Worm (Caenorhabditis elegans) whole organism, L4 larva: ENCODE results near the gene nprl-3.

Source experiments
- R02D3.7 ChIP-seq: fragments of 150-350 bp; sonication (generic microtip); optimal IDR thresholded peaks from 3 replicates; lab custom pipeline; 2014; ENCODE audit warnings: missing biosample characterization, missing genetic modification characterization
- Y48G9A.11 ChIP-seq: fragments of 200-800 bp; sonication (Bioruptor generic); IDR thresholded peaks from 2 replicates; pipeline ENCODE4 v1.3.6; 2022; ENCODE audit warnings: missing genetic modification reagents, missing genetic modification characterization, missing compliant biosample characterization
- ZK546.5 ChIP-seq, 2 experiments: sonication (generic microtip); optimal IDR thresholded peaks; 2 replicates each; lab custom pipeline; 2017; ENCODE audit warnings: missing biosample characterization in 2 of 2, missing genetic modification characterization in 2 of 2
- aly-2 ChIP-seq: sonication (generic microtip); optimal IDR thresholded peaks from 2 replicates; lab custom pipeline; 2018; ENCODE audit warnings: missing biosample characterization, missing genetic modification characterization
- attf-4 ChIP-seq: sonication (generic microtip); optimal IDR thresholded peaks from 3 replicates; lab custom pipeline; 2017; ENCODE audit warnings: missing biosample characterization, missing genetic modification characterization
- ceh-44 ChIP-seq: fragments of 200-800 bp; sonication (Bioruptor generic); IDR thresholded peaks from 2 replicates; pipeline ENCODE4 v1.3.6; 2022; ENCODE audit warnings: missing genetic modification reagents, missing genetic modification characterization, missing compliant biosample characterization
- ceh-82 ChIP-seq: sonication (generic microtip); optimal IDR thresholded peaks from 2 replicates; lab custom pipeline; 2017; ENCODE audit warnings: missing biosample characterization, missing genetic modification characterization
- ces-1 ChIP-seq: fragments of 150-350 bp; sonication (generic microtip); optimal IDR thresholded peaks from 4 replicates; lab custom pipeline; 2014; ENCODE audit warnings: missing biosample characterization, missing genetic modification reagents, missing genetic modification characterization
- ctbp-1 ChIP-seq: fragments of 200-800 bp; sonication (Bioruptor generic); IDR thresholded peaks from 2 replicates; pipeline ENCODE4 v1.3.6; 2022; ENCODE audit warnings: missing genetic modification reagents, missing genetic modification characterization, missing compliant biosample characterization
- daf-12 ChIP-seq: fragments of 150-350 bp; optimal IDR thresholded peaks from 2 replicates; lab custom pipeline; 2014; ENCODE audit warnings: missing biosample characterization, missing genetic modification reagents, missing genetic modification characterization
- daf-16 ChIP-seq, 3 experiments: sonication (generic microtip); optimal IDR thresholded peaks; 2 replicates each; lab custom pipeline; 2016 to 2017; ENCODE audit warnings: missing genetic modification characterization in 3 of 3, missing genetic modification reagents in 3 of 3, mild to moderate bottlenecking in 2 of 3, missing compliant biosample characterization in 2 of 3, missing biosample characterization in 1 of 3, moderate library complexity in 1 of 3
- daf-19 ChIP-seq: fragments of 200-800 bp; sonication (Bioruptor generic); conservative IDR thresholded peaks from 2 replicates; pipeline ENCODE4 v1.3.6; 2022; ENCODE audit warnings: missing genetic modification characterization, missing compliant biosample characterization
- dmd-6 ChIP-seq: fragments of 200-800 bp; sonication (Bioruptor generic); IDR thresholded peaks from 2 replicates; pipeline ENCODE4 v1.3.6; 2022; ENCODE audit warnings: missing genetic modification reagents, missing genetic modification characterization, missing compliant biosample characterization
- dmd-8 ChIP-seq: fragments of 200-800 bp; sonication (Bioruptor generic); IDR thresholded peaks from 2 replicates; pipeline ENCODE4 v1.3.6; 2022; ENCODE audit warnings: missing genetic modification characterization, missing compliant biosample characterization
- dmd-9 ChIP-seq: fragments of 200-800 bp; sonication (Bioruptor generic); IDR thresholded peaks from 2 replicates; pipeline ENCODE4 v1.3.6; 2022; ENCODE audit warnings: missing genetic modification reagents, missing genetic modification characterization, missing compliant biosample characterization
- dve-1 ChIP-seq: sonication (generic microtip); optimal IDR thresholded peaks from 2 replicates; lab custom pipeline; 2017; ENCODE audit warnings: antibody characterized with exemption, mild to moderate bottlenecking, missing genetic modification characterization, missing compliant biosample characterization; ENCODE audit not compliant: insufficient read depth
- fos-1 ChIP-seq: fragments of 150-350 bp; optimal IDR thresholded peaks from 2 replicates; lab custom pipeline; 2014; ENCODE audit warnings: missing biosample characterization, missing genetic modification characterization
- gei-8 ChIP-seq: fragments of 200-800 bp; sonication (Bioruptor generic); optimal IDR thresholded peaks from 2 replicates; lab custom pipeline; 2018; ENCODE audit warnings: mild to moderate bottlenecking, missing genetic modification characterization, missing compliant biosample characterization
- lin-13 ChIP-seq: fragments of 150-350 bp; optimal IDR thresholded peaks from 2 replicates; lab custom pipeline; 2014; ENCODE audit warnings: missing biosample characterization, missing genetic modification reagents, missing genetic modification characterization
- lin-29 ChIP-seq: fragments of 200-800 bp; sonication (Bioruptor generic); IDR thresholded peaks from 2 replicates; pipeline ENCODE4 v1.3.6; 2022; ENCODE audit warnings: missing genetic modification reagents, missing genetic modification characterization, missing compliant biosample characterization
- lin-38 ChIP-seq: fragments of 200-800 bp; sonication (Bioruptor generic); IDR thresholded peaks from 2 replicates; pipeline ENCODE4 v1.3.6; 2022; ENCODE audit warnings: missing genetic modification reagents, missing genetic modification characterization, missing compliant biosample characterization
- madf-9 ChIP-seq: fragments of 200-800 bp; sonication (Bioruptor generic); conservative IDR thresholded peaks from 2 replicates; pipeline ENCODE4 v1.3.6; 2022; ENCODE audit warnings: missing genetic modification reagents, missing genetic modification characterization, missing compliant biosample characterization
- mdl-1 ChIP-seq, 2 experiments: fragments of 150-350 bp in 1 of 2; sonication (generic microtip) in 1 of 2; optimal IDR thresholded peaks; 2 replicates each; lab custom pipeline; 2014 to 2017; ENCODE audit warnings: missing biosample characterization in 2 of 2, missing genetic modification characterization in 2 of 2
- mdt-29 ChIP-seq: fragments of 200-800 bp; sonication (Bioruptor generic); IDR thresholded peaks from 2 replicates; pipeline ENCODE4 v1.3.6; 2022; ENCODE audit warnings: missing genetic modification reagents, missing genetic modification characterization, missing compliant biosample characterization
- mep-1 ChIP-seq: fragments of 150-350 bp; sonication (generic microtip); optimal IDR thresholded peaks from 3 replicates; lab custom pipeline; 2014; ENCODE audit warnings: missing biosample characterization, missing genetic modification characterization
- mxl-2 ChIP-seq: fragments of 200-800 bp; sonication (Bioruptor generic); conservative IDR thresholded peaks from 2 replicates; pipeline ENCODE4 v1.3.6; 2022; ENCODE audit warnings: missing genetic modification reagents, missing genetic modification characterization, missing compliant biosample characterization
- mxl-3 ChIP-seq: fragments of 200-800 bp; sonication (Bioruptor generic); optimal IDR thresholded peaks from 2 replicates; lab custom pipeline; 2018; ENCODE audit warnings: mild to moderate bottlenecking, missing genetic modification characterization, missing compliant biosample characterization
- nhr-10 ChIP-seq: fragments of 150-350 bp; optimal IDR thresholded peaks from 2 replicates; lab custom pipeline; 2014; ENCODE audit warnings: missing biosample characterization, missing genetic modification characterization
- nhr-102 ChIP-seq: sonication (generic microtip); optimal IDR thresholded peaks from 2 replicates; lab custom pipeline; 2016; ENCODE audit warnings: mild to moderate bottlenecking, missing genetic modification characterization, moderate library complexity, missing compliant biosample characterization
- nhr-11 ChIP-seq: fragments of 150-350 bp; optimal IDR thresholded peaks from 2 replicates; lab custom pipeline; 2014; ENCODE audit warnings: missing biosample characterization, missing genetic modification characterization
- nhr-28 ChIP-seq: fragments of 150-350 bp; optimal IDR thresholded peaks from 2 replicates; lab custom pipeline; 2014; ENCODE audit warnings: missing biosample characterization, missing genetic modification characterization
- nhr-6 ChIP-seq: fragments of 150-350 bp; optimal IDR thresholded peaks from 2 replicates; lab custom pipeline; 2014; ENCODE audit warnings: missing biosample characterization, missing genetic modification characterization
- php-3 ChIP-seq: fragments of 200-800 bp; sonication (Bioruptor generic); IDR thresholded peaks from 2 replicates; pipeline ENCODE4 v1.3.6; 2022; ENCODE audit warnings: missing genetic modification reagents, missing genetic modification characterization, missing compliant biosample characterization
- pqm-1 ChIP-seq: sonication (generic microtip); optimal IDR thresholded peaks from 2 replicates; lab custom pipeline; 2017; ENCODE audit warnings: missing biosample characterization, missing genetic modification characterization
- saeg-2 ChIP-seq: fragments of 200-800 bp; sonication (Bioruptor generic); IDR thresholded peaks from 2 replicates; pipeline ENCODE4 v1.3.6; 2022; ENCODE audit warnings: missing genetic modification reagents, missing genetic modification characterization, missing compliant biosample characterization
- sdz-12 ChIP-seq: fragments of 200-800 bp; sonication (Bioruptor generic); optimal IDR thresholded peaks from 2 replicates; lab custom pipeline; 2018; ENCODE audit warnings: mild to moderate bottlenecking, missing genetic modification characterization, missing compliant biosample characterization
- set-16 ChIP-seq: fragments of 200-800 bp; sonication (Bioruptor generic); IDR thresholded peaks from 2 replicates; pipeline ENCODE4 v1.3.6; 2022; ENCODE audit warnings: missing genetic modification reagents, missing genetic modification characterization, missing compliant biosample characterization
- skn-1 ChIP-seq: fragments of 150-350 bp; optimal IDR thresholded peaks from 2 replicates; lab custom pipeline; 2014; ENCODE audit warnings: missing biosample characterization, missing genetic modification characterization
- tra-1 ChIP-seq: fragments of 200-800 bp; sonication (Bioruptor generic); IDR thresholded peaks from 2 replicates; pipeline ENCODE4 v1.3.6; 2022; ENCODE audit warnings: missing genetic modification reagents, missing genetic modification characterization, missing compliant biosample characterization
- unc-130 ChIP-seq: sonication (generic microtip); optimal IDR thresholded peaks from 2 replicates; lab custom pipeline; 2016; ENCODE audit warnings: missing genetic modification reagents, missing genetic modification characterization, missing compliant biosample characterization
- vab-7 ChIP-seq: fragments of 200-800 bp; sonication (Bioruptor generic); IDR thresholded peaks from 2 replicates; pipeline ENCODE4 v1.3.6; 2022; ENCODE audit warnings: missing genetic modification reagents, missing genetic modification characterization, missing compliant biosample characterization
- zag-1 ChIP-seq: fragments of 150-350 bp; optimal IDR thresholded peaks from 2 replicates; lab custom pipeline; 2014; ENCODE audit warnings: missing biosample characterization, missing genetic modification characterization
- zfp-3 ChIP-seq: fragments of 200-800 bp; sonication (Bioruptor generic); conservative IDR thresholded peaks from 2 replicates; pipeline ENCODE4 v1.3.6; 2022; ENCODE audit warnings: missing genetic modification reagents, missing genetic modification characterization, missing compliant biosample characterization
- ztf-11 ChIP-seq: fragments of 150-350 bp; optimal IDR thresholded peaks from 2 replicates; lab custom pipeline; 2014; ENCODE audit warnings: missing biosample characterization, missing genetic modification characterization
- ztf-7 ChIP-seq: fragments of 150-350 bp; optimal IDR thresholded peaks from 2 replicates; lab custom pipeline; 2014; ENCODE audit warnings: missing biosample characterization, missing genetic modification characterization

The nprl-3 gene

ce11 chrIV:8255221-8255620, 42.1 kb upstream of the nprl-3 start:
- TF ChIP-seq set-16 (GFP tag; lab: Robert Waterston, UW) (no peak), lin-29 (GFP tag; lab: Robert Waterston, UW) (no peak), nhr-28 (tag; lab: Kevin White, UChicago) (peak; percentile 64), nhr-11 (no peak), dve-1 (tag; lab: Kevin White, UChicago) (peak; percentile 34), pqm-1 (tag; lab: Kevin White, UChicago) (peak; percentile 32)
- TF ChIP-seq, all 104 proteins: peak for 3

DNA sequence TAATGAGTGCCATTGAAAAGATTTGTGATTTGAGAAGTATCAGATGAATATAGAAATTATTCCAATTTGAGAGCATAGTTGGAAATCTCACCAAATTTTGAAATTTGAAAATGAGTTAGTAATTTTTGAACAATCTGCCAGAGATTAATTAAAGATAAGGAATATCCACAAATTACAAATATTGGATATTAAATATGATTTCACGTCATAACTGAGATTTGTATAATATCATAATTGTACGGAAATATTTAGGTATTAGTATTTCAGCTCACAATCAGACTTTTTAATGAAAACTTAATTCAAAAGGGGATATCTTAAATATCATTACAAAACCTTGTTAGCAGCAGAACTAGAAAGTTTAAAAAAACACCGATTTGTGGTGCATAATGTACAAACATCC, 37.4 kb upstream of the nprl-3 start, which contains the start of gene K07H8.7:
K07H8.7 (minus strand) TSS at position 101 of the 400 bp plus-strand sequence.
- TF ChIP-seq nhr-102 (tag; lab: Kevin White, UChicago) (no peak), ceh-44 (GFP tag; lab: Robert Waterston, UW) (no peak), ztf-7 (tag; lab: Kevin White, UChicago) (no peak), dmd-8 (GFP tag; lab: Robert Waterston, UW) (no peak), dmd-9 (GFP tag; lab: Robert Waterston, UW) (no peak)

ce11 chrIV:8260848-8261638, 36.2 kb upstream of the nprl-3 start, which contains the start of gene vit-6:
Gene vit-6, plus strand, starts transcription at chrIV:8261157.
- TF ChIP-seq lin-38 (peak; percentile 47), ctbp-1 (GFP tag; lab: Robert Waterston, UW) (0 out of 2 replicates have a peak, but pooled peaks have one; percentile 14), mep-1 (tag; lab: Kevin White, UChicago) (no peak), ztf-11 (tag; lab: Kevin White, UChicago) (no peak), dve-1 (tag; lab: Kevin White, UChicago) (peak; percentile 15), attf-4 (tag; lab: Kevin White, UChicago) (no peak), mxl-3 (GFP tag; lab: Kevin White, UChicago) (no peak), lin-13 (no peak), mdt-29 (GFP tag; lab: Robert Waterston, UW) (peak; percentile 34; the same call in 1 of the 2 replicates), mdl-1 (tag; optimal IDR thresholded peaks at IDR 0.05; lab: Kevin White, UChicago) (no peak), dmd-6 (GFP tag; lab: Robert Waterston, UW) (peak; percentile 95), ceh-82 (tag; lab: Kevin White, UChicago) (no peak), R02D3.7 (tag; lab: Kevin White, UChicago) (no peak), set-16 (GFP tag; lab: Robert Waterston, UW) (peak; percentile 69), madf-9 (GFP tag; lab: Robert Waterston, UW) (no peak), zfp-3 (peak; percentile 73), gei-8 (GFP tag; lab: Kevin White, UChicago) (no peak), skn-1 (tag; lab: Kevin White, UChicago) (no peak), saeg-2 (GFP tag; lab: Robert Waterston, UW) (no peak), daf-19 (GFP tag; lab: Robert Waterston, UW) (no peak), daf-12 (tag; lab: Kevin White, UChicago) (no peak), dmd-8 (GFP tag; lab: Robert Waterston, UW) (0 out of 2 replicates have a peak, but pooled peaks have one; percentile 10), unc-130 (GFP tag; lab: Kevin White, UChicago) (no peak), nhr-10 (no peak), tra-1 (GFP tag; lab: Robert Waterston, UW) (peak; percentile 62; the same call in 1 of the 2 replicates), zag-1 (no peak), vab-7 (GFP tag; lab: Robert Waterston, UW) (no peak), nhr-6 (tag; lab: Kevin White, UChicago) (no peak), ces-1 (GFP tag; lab: Kevin White, UChicago) (no peak), sdz-12 (no peak), fos-1 (no peak), Y48G9A.11 (no peak), aly-2 (tag; lab: Kevin White, UChicago) (no peak), ZK546.5 (tag; optimal IDR thresholded peaks at IDR 0.05; lab: Kevin White, UChicago) (no peak), daf-16 (GFP tag; optimal IDR thresholded peaks at IDR 0.05; lab: Kevin White, UChicago) (peak in 1 of 2 experiments; percentile 11), daf-16 (tag; optimal IDR thresholded peaks at IDR 0.05; lab: Kevin White, UChicago) (no peak), mxl-2 (GFP tag; lab: Robert Waterston, UW) (0 out of 2 replicates have a peak, but pooled peaks have one; percentile 17), php-3 (GFP tag; lab: Robert Waterston, UW) (no peak)
